Worm (Caenorhabditis elegans): ENCODE measurements around the gene usp-14.
A peak's percentile ranks its signal among the peaks of the same experiment; 100 is the strongest.

The usp-14 gene

DNA sequence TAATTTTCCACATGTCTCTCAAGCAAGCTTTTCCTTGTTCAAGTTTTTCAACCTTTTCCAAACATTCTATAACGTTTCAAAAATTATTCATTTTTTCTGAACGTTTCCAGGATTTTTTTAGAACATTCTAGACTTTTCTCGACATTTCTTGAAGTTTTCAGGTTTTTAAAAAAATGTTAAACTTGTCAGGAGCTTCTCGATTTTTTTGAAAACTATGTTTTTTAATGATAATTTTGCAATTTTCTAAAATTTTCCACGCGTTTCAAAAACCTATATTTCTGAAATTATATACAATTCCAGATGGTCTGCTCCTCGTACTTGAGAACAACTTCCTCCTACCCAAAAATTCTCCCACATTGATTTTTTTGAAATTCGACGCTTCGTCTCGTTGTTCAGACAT, 33.2 kb downstream of the usp-14 start, which contains the start of gene dmsr-6:
TSS of gene dmsr-6 (plus strand) at position 301 of the 400 bp plus-strand sequence.
- TF ChIP-seq unc-55 (GFP tag; optimal IDR thresholded peaks at IDR 0.05) = no peak
- no peak for TF ChIP-seq sma-3 (GFP tag; optimal IDR thresholded peaks at IDR 0.05)
- TF ChIP-seq peb-1 (tag; optimal IDR thresholded peaks at IDR 0.05) = no peak
- no peak for TF ChIP-seq Y55F3AM.14 (GFP tag; optimal IDR thresholded peaks at IDR 0.05)
- TF ChIP-seq aly-2 (tag; optimal IDR thresholded peaks at IDR 0.05) = no peak
- TF ChIP-seq egl-27 (tag; optimal IDR thresholded peaks at IDR 0.05) = no peak
- no peak for TF ChIP-seq nhr-11 (tag; optimal IDR thresholded peaks at IDR 0.05)

DNA sequence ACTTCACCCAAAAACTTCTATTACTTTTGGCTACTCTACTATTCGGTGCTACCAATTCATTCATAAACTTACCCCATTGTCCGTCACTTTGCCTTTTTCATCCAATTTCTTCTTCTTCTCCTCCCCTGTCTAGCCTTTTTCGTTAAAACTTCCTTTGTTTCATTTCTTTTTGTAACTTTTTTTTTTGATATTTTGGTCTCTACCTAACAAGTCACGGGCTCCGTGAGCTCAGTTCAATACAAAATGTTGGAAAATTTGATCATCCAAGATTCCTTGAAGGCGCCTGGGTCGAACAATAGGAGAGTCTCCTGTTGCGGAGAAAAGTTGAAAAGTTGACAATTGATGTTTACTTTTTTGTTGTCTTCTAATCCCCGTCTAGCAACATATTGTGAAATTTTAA, 36.6 kb downstream of the usp-14 start:
- TF ChIP-seq nhr-10 (tag; optimal IDR thresholded peaks at IDR 0.05) (no peak), unc-62 (GFP tag; optimal IDR thresholded peaks at IDR 0.05) (no peak), unc-55 (GFP tag; optimal IDR thresholded peaks at IDR 0.05) (no peak), sem-4 (tag; optimal IDR thresholded peaks at IDR 0.05) (no peak), zag-1 (tag; optimal IDR thresholded peaks at IDR 0.05) (no peak), nhr-77 (tag; optimal IDR thresholded peaks at IDR 0.05) (no peak), elt-1 (tag; optimal IDR thresholded peaks at IDR 0.05) (no peak), lin-13 (GFP tag; optimal IDR thresholded peaks at IDR 0.05) (no peak), nhr-11 (tag; optimal IDR thresholded peaks at IDR 0.05) (no peak), mab-5 (tag; optimal IDR thresholded peaks at IDR 0.05) (no peak), nhr-23 (tag; optimal IDR thresholded peaks at IDR 0.05) (no peak)

DNA sequence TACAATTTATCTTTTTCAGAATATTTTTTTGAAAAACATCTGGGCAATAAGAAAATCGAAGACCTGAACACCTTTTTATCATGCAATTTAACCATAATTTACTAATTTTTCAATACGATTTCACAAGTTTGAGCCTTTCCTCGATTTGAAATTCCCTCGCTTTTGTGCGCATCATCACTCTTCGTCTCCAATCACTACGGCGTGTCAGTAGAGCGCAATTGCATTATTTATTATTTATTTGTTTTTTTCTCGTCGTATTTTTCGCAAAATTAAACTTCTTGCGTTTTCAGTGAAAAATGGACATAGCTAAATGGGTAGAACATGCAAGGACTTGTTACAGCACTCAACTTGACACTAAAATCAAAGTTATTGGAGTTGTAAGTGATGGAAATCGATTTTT, 47.3 kb downstream of the usp-14 start, which contains the start of gene smg-8:
TSS of gene smg-8 (plus strand) at position 266 of the 400 bp plus-strand sequence.
- no peak for TF ChIP-seq ztf-11 (tag; optimal IDR thresholded peaks at IDR 0.05)
- peak; percentile 85 for TF ChIP-seq lin-13 (GFP tag; optimal IDR thresholded peaks at IDR 0.05)
- TF ChIP-seq nhr-12 (tag; optimal IDR thresholded peaks at IDR 0.05) = no peak
- peak; percentile 95 for TF ChIP-seq unc-55 (GFP tag; optimal IDR thresholded peaks at IDR 0.05)
- no peak for TF ChIP-seq ceh-82 (tag; optimal IDR thresholded peaks at IDR 0.05)
- no peak for TF ChIP-seq nhr-23 (tag; optimal IDR thresholded peaks at IDR 0.05)
- peak; percentile 6 for TF ChIP-seq nhr-77 (tag; optimal IDR thresholded peaks at IDR 0.05)
- peak; percentile 50 for TF ChIP-seq sem-4 (tag; optimal IDR thresholded peaks at IDR 0.05)
- no peak for TF ChIP-seq mdl-1 (tag; optimal IDR thresholded peaks at IDR 0.05)
- TF ChIP-seq ama-1 (optimal IDR thresholded peaks at IDR 0.05) = no peak
- peak; percentile 2 for TF ChIP-seq ztf-4 (tag; optimal IDR thresholded peaks at IDR 0.05)
- peak; percentile 97 for TF ChIP-seq gmeb-1 (tag; optimal IDR thresholded peaks at IDR 0.05)
- peak; percentile 57 for TF ChIP-seq nhr-21 (tag; optimal IDR thresholded peaks at IDR 0.05)
- TF ChIP-seq crh-2 (tag; optimal IDR thresholded peaks at IDR 0.05) = peak; percentile 77
- peak; percentile 5 for TF ChIP-seq ceh-16 (tag; optimal IDR thresholded peaks at IDR 0.05)
- TF ChIP-seq zag-1 (tag; optimal IDR thresholded peaks at IDR 0.05) = peak; percentile 47
- peak; percentile 36 for TF ChIP-seq fos-1 (tag; optimal IDR thresholded peaks at IDR 0.05)
- peak; percentile 43 for TF ChIP-seq F13H6.1 (tag; optimal IDR thresholded peaks at IDR 0.05)
- TF ChIP-seq lin-11 (tag; optimal IDR thresholded peaks at IDR 0.05) = peak; percentile 22
- TF ChIP-seq snpc-4 (tag; optimal IDR thresholded peaks at IDR 0.05) = peak; percentile 68
- TF ChIP-seq Y55F3AM.14 (GFP tag; optimal IDR thresholded peaks at IDR 0.05) = no peak
- TF ChIP-seq nhr-25 (tag; optimal IDR thresholded peaks at IDR 0.05) = peak; percentile 75
- peak; percentile 16 for TF ChIP-seq ZK546.5 (tag; optimal IDR thresholded peaks at IDR 0.05)
- TF ChIP-seq C34F6.9 (tag; optimal IDR thresholded peaks at IDR 0.05) = peak; percentile 86
- TF ChIP-seq mab-5 (tag; optimal IDR thresholded peaks at IDR 0.05) = peak; percentile 75
- TF ChIP-seq nhr-6 (tag; optimal IDR thresholded peaks at IDR 0.05) = peak; percentile 65
- no peak for TF ChIP-seq elt-3 (tag; optimal IDR thresholded peaks at IDR 0.05)
- TF ChIP-seq lin-39 (tag; optimal IDR thresholded peaks at IDR 0.05) = no peak
- TF ChIP-seq lsy-2 (tag; optimal IDR thresholded peaks at IDR 0.05) = peak; percentile 74 to 88
- peak; percentile 72 for TF ChIP-seq nhr-129 (tag; optimal IDR thresholded peaks at IDR 0.05)

DNA sequence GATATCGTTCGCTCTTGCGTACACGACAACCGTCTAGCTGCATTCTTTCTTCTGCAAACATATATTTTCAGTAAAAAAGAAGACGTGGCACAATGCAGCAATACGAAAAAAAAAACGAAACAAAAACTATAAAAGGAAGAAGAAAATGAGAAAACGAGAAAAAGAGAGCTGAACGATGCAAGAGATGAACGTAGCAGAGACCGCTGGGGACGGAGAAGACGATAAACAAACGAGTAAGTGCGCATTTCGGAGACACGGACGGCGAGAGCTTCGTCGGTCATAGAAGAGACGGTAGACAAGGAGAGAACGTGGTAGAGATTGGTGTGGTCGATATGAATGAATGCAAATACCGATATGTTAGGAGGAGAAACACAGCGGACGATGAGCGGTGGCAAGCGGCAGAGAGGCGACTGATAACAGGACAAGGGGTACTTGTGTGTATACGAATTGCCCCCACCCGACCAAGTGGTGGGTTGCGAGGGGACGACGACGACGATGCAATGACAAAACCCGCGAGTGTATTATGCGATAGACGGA, 50.5 kb downstream of the usp-14 start, which contains the start of gene K04B12.2:
TSS of gene K04B12.2 (minus strand) at position 51 of the 537 bp plus-strand sequence.
- TF ChIP-seq snpc-4 (tag; optimal IDR thresholded peaks at IDR 0.05) = no peak
- no peak for TF ChIP-seq elt-3 (tag; optimal IDR thresholded peaks at IDR 0.05)
- no peak for TF ChIP-seq nhr-10 (tag; optimal IDR thresholded peaks at IDR 0.05)
- TF ChIP-seq ztf-4 (tag; optimal IDR thresholded peaks at IDR 0.05) = no peak
- TF ChIP-seq crh-2 (tag; optimal IDR thresholded peaks at IDR 0.05) = peak; percentile 85
- peak; percentile 34 for TF ChIP-seq nhr-21 (tag; optimal IDR thresholded peaks at IDR 0.05)
- TF ChIP-seq mdl-1 (tag; optimal IDR thresholded peaks at IDR 0.05) = peak; percentile 20 to 35
- peak in 1 of 2 experiments; percentile 64 for TF ChIP-seq lsy-2 (tag; optimal IDR thresholded peaks at IDR 0.05)
- TF ChIP-seq sma-9 (GFP tag; optimal IDR thresholded peaks at IDR 0.05) = peak; percentile 81
- TF ChIP-seq sma-9 (tag; optimal IDR thresholded peaks at IDR 0.05) = no peak
- TF ChIP-seq R02D3.7 (tag; optimal IDR thresholded peaks at IDR 0.05) = no peak
- peak; percentile 19 for TF ChIP-seq lin-13 (GFP tag; optimal IDR thresholded peaks at IDR 0.05)
- peak; percentile 63 for TF ChIP-seq lin-11 (tag; optimal IDR thresholded peaks at IDR 0.05)
- TF ChIP-seq ceh-82 (tag; optimal IDR thresholded peaks at IDR 0.05) = no peak
- TF ChIP-seq ama-1 (optimal IDR thresholded peaks at IDR 0.05) = no peak
- peak; percentile 15 for TF ChIP-seq ceh-16 (tag; optimal IDR thresholded peaks at IDR 0.05)
- TF ChIP-seq unc-39 (tag; optimal IDR thresholded peaks at IDR 0.05) = no peak
- TF ChIP-seq ztf-1 (GFP tag; conservative IDR thresholded peaks at IDR 0.05) = no peak
- TF ChIP-seq nhr-6 (tag; optimal IDR thresholded peaks at IDR 0.05) = no peak
- no peak for TF ChIP-seq aly-2 (tag; optimal IDR thresholded peaks at IDR 0.05)
- TF ChIP-seq egl-27 (tag; optimal IDR thresholded peaks at IDR 0.05) = peak; percentile 36
- TF ChIP-seq unc-62 (GFP tag; optimal IDR thresholded peaks at IDR 0.05) = no peak
- no peak for TF ChIP-seq sem-4 (tag; optimal IDR thresholded peaks at IDR 0.05)
- TF ChIP-seq lin-39 (tag; optimal IDR thresholded peaks at IDR 0.05) = no peak
- TF ChIP-seq skn-1 (tag; optimal IDR thresholded peaks at IDR 0.05) = no peak
- no peak for TF ChIP-seq elt-1 (tag; optimal IDR thresholded peaks at IDR 0.05)
- TF ChIP-seq dmd-4 (tag; optimal IDR thresholded peaks at IDR 0.05) = no peak
- peak; percentile 65 for TF ChIP-seq sma-3 (GFP tag; optimal IDR thresholded peaks at IDR 0.05)
- TF ChIP-seq mab-5 (tag; optimal IDR thresholded peaks at IDR 0.05) = no peak
- no peak for TF ChIP-seq ztf-11 (tag; optimal IDR thresholded peaks at IDR 0.05)

Measured in whole organism, L2 larva.